Worm (Caenorhabditis elegans) whole organism, midembryonic: ENCODE results near the gene drd-1.

Experiments used
- T22C8.4 ChIP-seq: fragments of 200-800 bp; sonication (Bioruptor generic); IDR thresholded peaks from 2 replicates; pipeline ENCODE4 v1.3.6; 2022; ENCODE audit warnings: missing genetic modification characterization, missing compliant biosample characterization
- flt-1 ChIP-seq: fragments of 200-800 bp; sonication (Bioruptor generic); IDR thresholded peaks from 2 replicates; pipeline ENCODE4 v1.3.6; 2022; ENCODE audit warnings: missing genetic modification characterization, missing compliant biosample characterization
- klf-2 ChIP-seq: fragments of 200-800 bp; sonication (Bioruptor generic); conservative IDR thresholded peaks from 2 replicates; pipeline ENCODE4 v1.3.6; 2022; ENCODE audit warnings: missing genetic modification reagents, missing genetic modification characterization, missing compliant biosample characterization
- tab-1 ChIP-seq: fragments of 200-800 bp; sonication (Bioruptor generic); IDR thresholded peaks from 2 replicates; pipeline ENCODE4 v1.3.6; 2022; ENCODE audit warnings: missing genetic modification characterization, missing compliant biosample characterization
- ztf-23 ChIP-seq: fragments of 200-800 bp; sonication (Bioruptor generic); IDR thresholded peaks from 2 replicates; pipeline ENCODE4 v1.3.6; 2022; ENCODE audit warnings: missing genetic modification reagents, missing genetic modification characterization, missing compliant biosample characterization
- ztf-29 ChIP-seq: fragments of 200-800 bp; sonication (Bioruptor generic); IDR thresholded peaks from 2 replicates; pipeline ENCODE4 v1.3.6; 2022; ENCODE audit warnings: missing genetic modification reagents, missing genetic modification characterization, missing compliant biosample characterization

DNA sequence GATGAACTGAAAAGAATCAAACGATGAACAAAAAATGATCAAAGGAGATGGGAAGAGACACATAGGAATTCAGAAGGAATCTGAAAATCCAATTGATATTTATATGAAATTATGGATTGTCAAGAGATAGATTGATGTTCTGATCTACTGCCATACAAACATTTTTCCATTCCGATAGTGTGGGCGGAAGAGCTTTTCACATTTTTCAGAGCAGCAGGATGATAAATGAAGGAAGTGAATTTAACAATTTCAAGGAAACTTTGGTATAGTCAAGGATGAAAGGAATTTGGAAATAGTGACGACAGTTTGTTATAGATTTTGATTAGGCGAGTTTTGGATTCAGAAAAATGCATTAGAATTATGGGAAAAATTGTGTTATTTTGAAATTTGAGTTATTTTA lies 17.5 kb downstream of the drd-1 start, which contains the start of gene ubc-24:
- TF ChIP-seq klf-2 (no peak), flt-1 (GFP tag; lab: Robert Waterston, UW) (no peak), ztf-23 (GFP tag; lab: Robert Waterston, UW) (no peak), tab-1 (GFP tag; lab: Robert Waterston, UW) (no peak), T22C8.4 (GFP tag; lab: Robert Waterston, UW) (no peak), ztf-29 (no peak)
